Fruit fly (Drosophila melanogaster) whole organism, embryonic: Measurements from ENCODE around the gene CG15019.

Experiments
- CG12071 ChIP-seq: fragments of 200-800 bp; sonication (Bioruptor generic); optimal IDR thresholded peaks from 3 replicates; lab custom pipeline; 2018; ENCODE audit warnings: missing biosample characterization, mild to moderate bottlenecking, missing genetic modification characterization
- CG12104 ChIP-seq: fragments of 200-800 bp; sonication (Bioruptor generic); optimal IDR thresholded peaks from 3 replicates; lab custom pipeline; 2016; ENCODE audit warnings: missing biosample characterization, missing genetic modification characterization
- CG12391 ChIP-seq: fragments of 200-800 bp; sonication (Bioruptor generic); optimal IDR thresholded peaks from 3 replicates; lab custom pipeline; 2018; ENCODE audit warnings: missing biosample characterization, mild to moderate bottlenecking, missing genetic modification characterization, moderate library complexity
- CG13624 ChIP-seq: fragments of 200-800 bp; sonication (Bioruptor generic); optimal IDR thresholded peaks from 2 replicates; lab custom pipeline; 2016; ENCODE audit warnings: missing biosample characterization, missing genetic modification characterization
- CG14441 ChIP-seq: fragments of 200-800 bp; sonication (Bioruptor generic); IDR thresholded peaks from 2 replicates; pipeline ENCODE4 v1.3.6; 2022; ENCODE audit warnings: missing biosample characterization, missing genetic modification characterization
- CG1602 ChIP-seq: fragments of 200-800 bp; sonication (Bioruptor generic); optimal IDR thresholded peaks from 3 replicates; lab custom pipeline; 2016; ENCODE audit warnings: missing biosample characterization, missing genetic modification characterization
- CG17568 ChIP-seq: fragments of 200-800 bp; sonication (Bioruptor generic); optimal IDR thresholded peaks from 2 replicates; lab custom pipeline; 2018; ENCODE audit warnings: missing biosample characterization, mild to moderate bottlenecking, missing genetic modification characterization, moderate library complexity
- CG2129 ChIP-seq: fragments of 200-800 bp; sonication (Bioruptor generic); IDR thresholded peaks from 2 replicates; pipeline ENCODE4 v1.3.6; 2022; ENCODE audit warnings: missing biosample characterization, missing genetic modification characterization; ENCODE audit not compliant: partially characterized antibody
- CG32532 ChIP-seq: fragments of 200-800 bp; sonication (Bioruptor generic); IDR thresholded peaks from 2 replicates; pipeline ENCODE4 v1.3.6; 2022; ENCODE audit warnings: missing biosample characterization, missing genetic modification characterization
- CG32772 ChIP-seq: fragments of 200-800 bp; sonication (Bioruptor generic); IDR thresholded peaks from 2 replicates; pipeline ENCODE4 v1.3.6; 2022; ENCODE audit warnings: missing biosample characterization, missing genetic modification characterization
- CG4730 ChIP-seq: fragments of 200-800 bp; sonication (Bioruptor generic); IDR thresholded peaks from 2 replicates; pipeline ENCODE4 v1.3.6; 2022; ENCODE audit warnings: missing biosample characterization, missing genetic modification characterization
- CG6791 ChIP-seq: fragments of 200-800 bp; sonication (Bioruptor generic); IDR thresholded peaks from 3 replicates; pipeline ENCODE4 v1.3.6; 2022; ENCODE audit warnings: missing biosample characterization, missing genetic modification characterization; ENCODE audit not compliant: partially characterized antibody
- CG7271 ChIP-seq: fragments of 200-800 bp; sonication (Bioruptor generic); optimal IDR thresholded peaks from 2 replicates; lab custom pipeline; 2018; ENCODE audit warnings: missing biosample characterization, mild to moderate bottlenecking, missing genetic modification characterization, moderate library complexity
- CG7987 ChIP-seq: fragments of 200-800 bp; sonication (Bioruptor generic); optimal IDR thresholded peaks from 2 replicates; lab custom pipeline; 2018; ENCODE audit warnings: missing biosample characterization, mild to moderate bottlenecking, missing genetic modification characterization, moderate library complexity
- CG8290 ChIP-seq, 3 experiments: fragments of 200-800 bp; sonication (Bioruptor generic); optimal IDR thresholded peaks; 2 replicates each; lab custom pipeline; 2016 to 2019; ENCODE audit warnings: missing biosample characterization in 3 of 3, missing genetic modification characterization in 3 of 3, mild to moderate bottlenecking in 2 of 3, moderate library complexity in 1 of 3
- CG8359 ChIP-seq: fragments of 200-800 bp; sonication (Bioruptor generic); optimal IDR thresholded peaks from 2 replicates; lab custom pipeline; 2017; ENCODE audit warnings: missing biosample characterization, mild to moderate bottlenecking, missing genetic modification characterization, borderline replicate concordance
- CG9437 ChIP-seq: fragments of 200-800 bp; sonication (Bioruptor generic); optimal IDR thresholded peaks from 2 replicates; lab custom pipeline; 2018; ENCODE audit warnings: missing biosample characterization, mild to moderate bottlenecking, missing genetic modification characterization
- CG9797 ChIP-seq: fragments of 200-800 bp; sonication (Bioruptor generic); optimal IDR thresholded peaks from 3 replicates; lab custom pipeline; 2018; ENCODE audit warnings: missing biosample characterization, mild to moderate bottlenecking, missing genetic modification characterization
- Dek ChIP-seq: fragments of 200-800 bp; sonication (Bioruptor generic); optimal IDR thresholded peaks from 3 replicates; lab custom pipeline; 2019; ENCODE audit warnings: missing biosample characterization, mild to moderate bottlenecking, missing genetic modification characterization, moderate library complexity
- Doc3 ChIP-seq: fragments of 200-800 bp; sonication (Bioruptor generic); IDR thresholded peaks from 3 replicates; pipeline ENCODE4 v1.3.6; 2022; ENCODE audit warnings: missing biosample characterization, missing genetic modification characterization; ENCODE audit not compliant: partially characterized antibody
- E2f2 ChIP-seq: fragments of 200-800 bp; sonication (Bioruptor generic); IDR thresholded peaks from 2 replicates; pipeline ENCODE4 v1.3.6; 2022; ENCODE audit warnings: missing biosample characterization, missing genetic modification characterization
- HLH4C ChIP-seq: fragments of 200-800 bp; sonication (Bioruptor generic); IDR thresholded peaks from 3 replicates; pipeline ENCODE4 v1.3.6; 2022; ENCODE audit warnings: missing biosample characterization, missing genetic modification characterization; ENCODE audit not compliant: partially characterized antibody
- HmgD ChIP-seq: fragments of 200-800 bp; sonication (Bioruptor generic); optimal IDR thresholded peaks from 3 replicates; lab custom pipeline; 2016; ENCODE audit warnings: missing biosample characterization, missing genetic modification characterization
- MBD-R2 ChIP-seq: fragments of 200-800 bp; sonication (Bioruptor generic); IDR thresholded peaks from 2 replicates; pipeline ENCODE4 v1.3.6; 2022; ENCODE audit warnings: missing biosample characterization, missing genetic modification characterization
- MESR4 ChIP-seq: fragments of 200-800 bp; sonication (Bioruptor generic); optimal IDR thresholded peaks from 2 replicates; lab custom pipeline; 2018; ENCODE audit warnings: missing biosample characterization, mild to moderate bottlenecking, missing genetic modification characterization, moderate library complexity
- NFAT ChIP-seq: fragments of 200-800 bp; sonication (Bioruptor generic); IDR thresholded peaks from 2 replicates; pipeline ENCODE4 v1.3.6; 2022; ENCODE audit warnings: missing biosample characterization, missing genetic modification characterization
- Pdp1 ChIP-seq, 2 experiments: fragments of 200-800 bp; sonication (Bioruptor generic); optimal IDR thresholded peaks; 3 replicates each; lab custom pipeline; 2016; ENCODE audit warnings: missing biosample characterization in 2 of 2, missing genetic modification characterization in 2 of 2, mild to moderate bottlenecking in 1 of 2, moderate library complexity in 1 of 2
- Ptx1 ChIP-seq: fragments of 200-800 bp; sonication (Bioruptor generic); IDR thresholded peaks from 2 replicates; pipeline ENCODE4 v1.3.6; 2022; ENCODE audit warnings: missing biosample characterization, missing genetic modification characterization
- Scr ChIP-seq: fragments of 200-800 bp; sonication (Bioruptor generic); IDR thresholded peaks from 2 replicates; pipeline ENCODE4 v1.3.6; 2022; ENCODE audit warnings: missing biosample characterization, missing genetic modification characterization; ENCODE audit not compliant: partially characterized antibody
- ato ChIP-seq: fragments of 200-800 bp; sonication (Bioruptor generic); IDR thresholded peaks from 2 replicates; pipeline ENCODE4 v1.3.6; 2022; ENCODE audit warnings: missing biosample characterization, missing genetic modification characterization; ENCODE audit not compliant: partially characterized antibody
- br ChIP-seq: fragments of >200 bp; optimal IDR thresholded peaks from 2 replicates; lab custom pipeline; 2017
- btn ChIP-seq: fragments of 200-800 bp; sonication (Bioruptor generic); optimal IDR thresholded peaks from 2 replicates; lab custom pipeline; 2016; ENCODE audit warnings: missing biosample characterization, missing genetic modification characterization
- cato ChIP-seq: fragments of 200-800 bp; sonication (Bioruptor generic); optimal IDR thresholded peaks from 2 replicates; lab custom pipeline; 2016; ENCODE audit warnings: missing biosample characterization, missing genetic modification characterization, borderline replicate concordance
- ci ChIP-seq: fragments of 200-800 bp; sonication (Bioruptor generic); IDR thresholded peaks from 3 replicates; pipeline ENCODE4 v1.3.6; 2022; ENCODE audit warnings: missing biosample characterization, missing genetic modification characterization
- dmrt99B ChIP-seq: fragments of 200-800 bp; sonication (Bioruptor generic); optimal IDR thresholded peaks from 2 replicates; lab custom pipeline; 2018; ENCODE audit warnings: missing biosample characterization, mild to moderate bottlenecking, missing genetic modification characterization, moderate library complexity
- ham ChIP-seq: fragments of 200-800 bp; sonication (Bioruptor generic); IDR thresholded peaks from 2 replicates; pipeline ENCODE4 v1.3.6; 2022; ENCODE audit warnings: missing biosample characterization, missing genetic modification characterization
- hkb ChIP-seq, 2 experiments: fragments of 200-800 bp in 1 of 2; fragments of >200 bp in 1 of 2; sonication (Bioruptor generic) in 1 of 2; IDR thresholded peaks in 1 of 2; optimal IDR thresholded peaks in 1 of 2; 2 replicates each; pipeline versions ENCODE4 v1.3.6 to Lab custom; 2017 to 2022; ENCODE audit warnings: missing biosample characterization in 1 of 2, missing genetic modification characterization in 1 of 2
- inv ChIP-seq: fragments of 200-800 bp; sonication (Bioruptor generic); IDR thresholded peaks from 2 replicates; pipeline ENCODE4 v1.3.6; 2022; ENCODE audit warnings: missing biosample characterization, missing genetic modification characterization; ENCODE audit not compliant: partially characterized antibody
- klu ChIP-seq: fragments of 200-800 bp; sonication (Bioruptor generic); IDR thresholded peaks from 2 replicates; pipeline ENCODE4 v1.3.6; 2022; ENCODE audit warnings: missing biosample characterization, missing genetic modification characterization
- knrl ChIP-seq: fragments of 200-800 bp; sonication (Bioruptor generic); IDR thresholded peaks from 3 replicates; pipeline ENCODE4 v1.3.6; 2022; ENCODE audit warnings: missing biosample characterization, missing genetic modification characterization; ENCODE audit not compliant: partially characterized antibody
- oc ChIP-seq: fragments of 200-800 bp; sonication (Bioruptor generic); optimal IDR thresholded peaks from 2 replicates; lab custom pipeline; 2018; ENCODE audit warnings: missing biosample characterization, mild to moderate bottlenecking, missing genetic modification characterization, moderate library complexity
- org-1 ChIP-seq: fragments of 200-800 bp; sonication (Bioruptor generic); optimal IDR thresholded peaks from 2 replicates; lab custom pipeline; 2017; ENCODE audit warnings: missing biosample characterization, missing genetic modification characterization
- phol ChIP-seq: fragments of 200-800 bp; sonication (Bioruptor generic); optimal IDR thresholded peaks from 3 replicates; lab custom pipeline; 2018; ENCODE audit warnings: missing biosample characterization, mild to moderate bottlenecking, missing genetic modification characterization, moderate library complexity
- ro ChIP-seq: fragments of 200-800 bp; sonication (Bioruptor generic); IDR thresholded peaks from 2 replicates; pipeline ENCODE4 v1.3.6; 2022; ENCODE audit warnings: missing biosample characterization, missing genetic modification characterization
- tna ChIP-seq: fragments of 200-800 bp; sonication (Bioruptor generic); IDR thresholded peaks from 2 replicates; pipeline ENCODE4 v1.3.6; 2022; ENCODE audit warnings: missing biosample characterization, missing genetic modification characterization; ENCODE audit not compliant: partially characterized antibody
- trem ChIP-seq: fragments of 200-800 bp; optimal IDR thresholded peaks from 3 replicates; lab custom pipeline; 2019; ENCODE audit warnings: missing biosample characterization, mild to moderate bottlenecking, missing genetic modification characterization, moderate library complexity
- vnd ChIP-seq: fragments of 200-800 bp; sonication (Bioruptor generic); IDR thresholded peaks from 3 replicates; pipeline ENCODE4 v1.3.6; 2022; ENCODE audit warnings: missing biosample characterization, missing genetic modification characterization; ENCODE audit not compliant: partially characterized antibody
- zen ChIP-seq: fragments of 200-800 bp; sonication (Bioruptor generic); optimal IDR thresholded peaks from 3 replicates; lab custom pipeline; 2018; ENCODE audit warnings: missing biosample characterization, mild to moderate bottlenecking, missing genetic modification characterization, moderate library complexity

The CG15019 gene

DNA sequence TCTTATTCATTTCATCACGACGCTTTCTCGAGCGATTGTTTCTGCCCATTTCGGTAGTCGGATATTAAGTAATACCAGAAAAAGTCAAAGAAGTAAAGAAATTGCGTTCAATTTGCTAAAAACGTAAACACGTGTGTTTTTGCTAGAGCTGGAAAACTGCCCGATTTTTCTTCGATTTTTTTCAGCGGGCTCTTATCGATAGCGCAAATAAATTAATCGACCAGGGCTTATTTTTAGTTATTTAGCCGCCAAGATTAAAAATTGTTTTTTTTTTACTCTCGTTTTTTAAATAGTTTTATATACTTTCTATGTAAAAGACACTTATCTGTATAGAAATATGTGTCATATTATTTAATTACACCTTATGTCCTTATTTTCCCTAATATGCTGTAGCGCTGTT, at the start of gene CG15019:
Gene CG15019 (minus strand): TSS at position 138 of the 400 bp plus-strand sequence.
- TF ChIP-seq br (no peak), Scr (GFP tag; lab: Robert Waterston, UW) (peak; percentile 73), ci (no peak), CG32772 (GFP tag; lab: Robert Waterston, UW) (no peak), inv (GFP tag; lab: Robert Waterston, UW) (0 out of 2 replicates have a peak, but pooled peaks have one; percentile 43), Doc3 (peak; percentile 50; the same call in 1 of the 3 replicates), org-1 (no peak), ro (GFP tag; lab: Robert Waterston, UW) (no peak), CG8290 (GFP tag; optimal IDR thresholded peaks at IDR 0.05; lab: Kevin White, UChicago) (no peak), CG8290 (tag; optimal IDR thresholded peaks at IDR 0.05; lab: Kevin White, UChicago) (no peak), CG9437 (no peak), oc (tag; lab: Kevin White, UChicago) (no peak), zen (tag; lab: Kevin White, UChicago) (no peak), klu (GFP tag; lab: Robert Waterston, UW) (no peak), HmgD (GFP tag; lab: Kevin White, UChicago) (no peak), trem (tag; lab: Kevin White, UChicago) (peak; percentile 10), Dek (no peak), CG1602 (GFP tag; lab: Kevin White, UChicago) (no peak), E2f2 (GFP tag; lab: Robert Waterston, UW) (peak; percentile 95), tna (GFP tag; lab: Robert Waterston, UW) (peak; percentile 11; the same call in 1 of the 2 replicates), phol (peak; percentile 4), MBD-R2 (GFP tag; lab: Robert Waterston, UW) (0 out of 2 replicates have a peak, but pooled peaks have one; percentile 33), CG12071 (no peak), CG14441 (no peak), NFAT (GFP tag; lab: Robert Waterston, UW) (peak; percentile 26; the same call in 1 of the 2 replicates), Ptx1 (GFP tag; lab: Robert Waterston, UW) (no peak), CG12391 (tag; lab: Kevin White, UChicago) (peak; percentile 2), hkb (optimal IDR thresholded peaks at IDR 0.05; lab: Kevin White, UChicago) (no peak), hkb (GFP tag; IDR thresholded peaks at IDR 0.05; lab: Robert Waterston, UW) (no peak), CG12104 (no peak), CG2129 (peak; percentile 55; the same call in 1 of the 2 replicates), vnd (GFP tag; lab: Robert Waterston, UW) (peak; percentile 62), knrl (GFP tag; lab: Robert Waterston, UW) (peak; percentile 66), ham (GFP tag; lab: Robert Waterston, UW) (no peak), CG9797 (GFP tag; lab: Kevin White, UChicago) (no peak), btn (GFP tag; lab: Kevin White, UChicago) (no peak), CG7987 (GFP tag; lab: Kevin White, UChicago) (no peak), CG13624 (GFP tag; lab: Kevin White, UChicago) (peak; percentile 20), ato (GFP tag; lab: Robert Waterston, UW) (peak; percentile 31; the same call in 1 of the 2 replicates), dmrt99B (tag; lab: Kevin White, UChicago) (no peak), MESR4 (GFP tag; lab: Kevin White, UChicago) (peak; percentile 74), CG32532 (GFP tag; lab: Robert Waterston, UW) (0 out of 2 replicates have a peak, but pooled peaks have one; percentile 25), CG8359 (GFP tag; lab: Kevin White, UChicago) (no peak), cato (GFP tag; lab: Kevin White, UChicago) (no peak), CG7271 (tag; lab: Kevin White, UChicago) (no peak), CG17568 (GFP tag; lab: Kevin White, UChicago) (no peak), Pdp1 (GFP tag; optimal IDR thresholded peaks at IDR 0.05; lab: Kevin White, UChicago) (peak in 1 of 2 experiments; percentile 6), CG4730 (no peak), CG6791 (peak; percentile 65), HLH4C (GFP tag; lab: Robert Waterston, UW) (peak; percentile 70)
